Fruit fly (Drosophila melanogaster) whole organism, embryonic: ENCODE results near the gene CG33108.

Experiments
- Abd-B ChIP-seq: fragments of 200-800 bp; sonication (Bioruptor generic); optimal IDR thresholded peaks from 2 replicates; lab custom pipeline; 2018; ENCODE audit warnings: missing biosample characterization, mild to moderate bottlenecking, missing genetic modification characterization, moderate library complexity
- Asciz ChIP-seq: fragments of 200-800 bp; sonication (Bioruptor generic); optimal IDR thresholded peaks from 2 replicates; lab custom pipeline; 2017; ENCODE audit warnings: missing biosample characterization, mild to moderate bottlenecking, missing genetic modification characterization, missing genetic modification reagents
- BEAF-32 ChIP-seq: fragments of 200-800 bp; sonication (Bioruptor generic); optimal IDR thresholded peaks from 3 replicates; lab custom pipeline; 2017; ENCODE audit warnings: missing biosample characterization, missing genetic modification characterization, mild to moderate bottlenecking, moderate library complexity, missing genetic modification reagents
- Bgb ChIP-seq: fragments of 200-800 bp; sonication (Bioruptor generic); IDR thresholded peaks from 2 replicates; pipeline ENCODE4 v1.3.6; 2022; ENCODE audit warnings: missing biosample characterization, missing genetic modification characterization; ENCODE audit not compliant: partially characterized antibody
- CG10209 ChIP-seq: fragments of 200-800 bp; sonication (Bioruptor generic); optimal IDR thresholded peaks from 3 replicates; lab custom pipeline; 2017; ENCODE audit warnings: missing biosample characterization, mild to moderate bottlenecking, missing genetic modification characterization, missing genetic modification reagents
- CG10462 ChIP-seq: fragments of 200-800 bp; sonication (Bioruptor generic); optimal IDR thresholded peaks from 2 replicates; lab custom pipeline; 2016; ENCODE audit warnings: missing biosample characterization, missing genetic modification characterization
- CG11093 ChIP-seq: fragments of 200-800 bp; sonication (Bioruptor generic); IDR thresholded peaks from 3 replicates; pipeline ENCODE4 v1.3.6; 2022; ENCODE audit warnings: missing biosample characterization, missing genetic modification characterization
- CG11696 ChIP-seq: fragments of 200-800 bp; sonication (Bioruptor generic); IDR thresholded peaks from 2 replicates; pipeline ENCODE4 v1.3.6; 2022; ENCODE audit warnings: missing biosample characterization, missing genetic modification characterization
- CG11723 ChIP-seq: fragments of 200-800 bp; sonication (Bioruptor generic); optimal IDR thresholded peaks from 2 replicates; lab custom pipeline; 2017; ENCODE audit warnings: missing biosample characterization, mild to moderate bottlenecking, missing genetic modification characterization
- CG12769 ChIP-seq: fragments of 200-800 bp; sonication (Bioruptor generic); optimal IDR thresholded peaks from 2 replicates; lab custom pipeline; 2019; ENCODE audit warnings: missing biosample characterization, mild to moderate bottlenecking, missing genetic modification characterization, moderate library complexity
- CG14441 ChIP-seq: fragments of 200-800 bp; sonication (Bioruptor generic); IDR thresholded peaks from 2 replicates; pipeline ENCODE4 v1.3.6; 2022; ENCODE audit warnings: missing biosample characterization, missing genetic modification characterization
- CG16779 ChIP-seq: fragments of 200-800 bp; sonication (Bioruptor generic); IDR thresholded peaks from 2 replicates; pipeline ENCODE4 v1.3.6; 2022; ENCODE audit warnings: missing biosample characterization, missing genetic modification characterization
- CG17829 ChIP-seq: fragments of 200-800 bp; optimal IDR thresholded peaks from 2 replicates; lab custom pipeline; 2019; ENCODE audit warnings: missing biosample characterization, mild to moderate bottlenecking, missing genetic modification characterization, moderate library complexity
- CG2889 ChIP-seq: fragments of 200-800 bp; sonication (Bioruptor generic); IDR thresholded peaks from 3 replicates; pipeline ENCODE4 v1.3.6; 2022; ENCODE audit warnings: missing biosample characterization, missing genetic modification characterization
- CG30020 ChIP-seq: fragments of 200-800 bp; optimal IDR thresholded peaks from 2 replicates; lab custom pipeline; 2019; ENCODE audit warnings: missing biosample characterization, mild to moderate bottlenecking, missing genetic modification characterization, moderate library complexity
- CG31224 ChIP-seq: fragments of 200-800 bp; sonication (Bioruptor generic); IDR thresholded peaks from 2 replicates; pipeline ENCODE4 v1.3.6; 2022; ENCODE audit warnings: missing biosample characterization, missing genetic modification characterization
- CG32767 ChIP-seq: fragments of 200-800 bp; sonication (Bioruptor generic); IDR thresholded peaks from 2 replicates; pipeline ENCODE4 v1.3.6; 2022; ENCODE audit warnings: missing biosample characterization, missing genetic modification characterization
- CG4707 ChIP-seq: fragments of 200-800 bp; sonication (Bioruptor generic); optimal IDR thresholded peaks from 2 replicates; lab custom pipeline; 2018; ENCODE audit warnings: missing biosample characterization, mild to moderate bottlenecking, missing genetic modification characterization, moderate library complexity
- CG6654 ChIP-seq: fragments of 200-800 bp; sonication (Bioruptor generic); optimal IDR thresholded peaks from 2 replicates; lab custom pipeline; 2017; ENCODE audit warnings: missing biosample characterization, mild to moderate bottlenecking, missing genetic modification characterization
- CG7372 ChIP-seq: fragments of 200-800 bp; sonication (Bioruptor generic); IDR thresholded peaks from 2 replicates; pipeline ENCODE4 v1.3.6; 2022; ENCODE audit warnings: missing biosample characterization, missing genetic modification characterization
- CG9817 ChIP-seq: fragments of 200-800 bp; sonication (Bioruptor generic); optimal IDR thresholded peaks from 2 replicates; lab custom pipeline; 2018; ENCODE audit warnings: missing biosample characterization, mild to moderate bottlenecking, missing genetic modification characterization, moderate library complexity
- CG9932 ChIP-seq: fragments of 200-800 bp; sonication (Bioruptor generic); IDR thresholded peaks from 2 replicates; pipeline ENCODE4 v1.3.6; 2022; ENCODE audit warnings: missing biosample characterization, missing genetic modification characterization
- D19B ChIP-seq: fragments of 200-800 bp; sonication (Bioruptor generic); optimal IDR thresholded peaks from 2 replicates; lab custom pipeline; 2017; ENCODE audit warnings: missing biosample characterization, mild to moderate bottlenecking, missing genetic modification characterization
- Deaf1 ChIP-seq: fragments of 200-800 bp; optimal IDR thresholded peaks from 3 replicates; lab custom pipeline; 2019; ENCODE audit warnings: missing biosample characterization, mild to moderate bottlenecking, missing genetic modification characterization, moderate library complexity
- Dip3 ChIP-seq: fragments of 200-800 bp; sonication (Bioruptor generic); optimal IDR thresholded peaks from 3 replicates; lab custom pipeline; 2016; ENCODE audit warnings: missing biosample characterization, missing genetic modification characterization
- Dll ChIP-seq: fragments of 200-800 bp; sonication (Bioruptor generic); IDR thresholded peaks from 4 replicates; pipeline ENCODE4 v1.3.6; 2022; ENCODE audit warnings: missing biosample characterization, missing genetic modification characterization; ENCODE audit not compliant: partially characterized antibody
- Doc3 ChIP-seq: fragments of 200-800 bp; sonication (Bioruptor generic); IDR thresholded peaks from 3 replicates; pipeline ENCODE4 v1.3.6; 2022; ENCODE audit warnings: missing biosample characterization, missing genetic modification characterization; ENCODE audit not compliant: partially characterized antibody
- Dref ChIP-seq: fragments of 200-800 bp; sonication (Bioruptor generic); IDR thresholded peaks from 2 replicates; pipeline ENCODE4 v1.3.6; 2022; ENCODE audit warnings: missing biosample characterization, missing genetic modification characterization
- E2f1 ChIP-seq: fragments of 200-800 bp; sonication (Bioruptor generic); IDR thresholded peaks from 2 replicates; pipeline ENCODE4 v1.3.6; 2022; ENCODE audit warnings: missing biosample characterization, missing genetic modification characterization
- NK7.1 ChIP-seq: fragments of 200-800 bp; sonication (Bioruptor generic); optimal IDR thresholded peaks from 3 replicates; lab custom pipeline; 2016; ENCODE audit warnings: missing biosample characterization, missing genetic modification characterization
- Ptx1 ChIP-seq: fragments of 200-800 bp; sonication (Bioruptor generic); IDR thresholded peaks from 2 replicates; pipeline ENCODE4 v1.3.6; 2022; ENCODE audit warnings: missing biosample characterization, missing genetic modification characterization
- Spps ChIP-seq: fragments of 200-800 bp; sonication (Bioruptor generic); optimal IDR thresholded peaks from 2 replicates; lab custom pipeline; 2018; ENCODE audit warnings: missing biosample characterization, mild to moderate bottlenecking, missing genetic modification characterization
- TFAM ChIP-seq: fragments of 200-800 bp; sonication (Bioruptor generic); optimal IDR thresholded peaks from 2 replicates; lab custom pipeline; 2017; ENCODE audit warnings: missing biosample characterization, missing genetic modification characterization, inconsistent platforms
- cad ChIP-seq: fragments of >200 bp; optimal IDR thresholded peaks from 2 replicates; lab custom pipeline; 2017; ENCODE audit warnings: missing biosample characterization, missing genetic modification characterization
- croc ChIP-seq: fragments of 200-800 bp; sonication (Bioruptor generic); conservative IDR thresholded peaks from 3 replicates; pipeline ENCODE4 v1.3.6; 2022; ENCODE audit warnings: missing biosample characterization, missing genetic modification characterization
- dan ChIP-seq: fragments of 200-800 bp; sonication (Bioruptor generic); IDR thresholded peaks from 2 replicates; pipeline ENCODE4 v1.3.6; 2022; ENCODE audit warnings: missing biosample characterization, missing genetic modification characterization
- exex ChIP-seq: fragments of 200-800 bp; sonication (Bioruptor generic); optimal IDR thresholded peaks from 4 replicates; lab custom pipeline; 2018; ENCODE audit warnings: missing biosample characterization, mild to moderate bottlenecking, missing genetic modification characterization, moderate library complexity
- grn ChIP-seq: fragments of 200-800 bp; sonication (Bioruptor generic); optimal IDR thresholded peaks from 3 replicates; lab custom pipeline; 2017; ENCODE audit warnings: missing biosample characterization, missing genetic modification characterization
- hb ChIP-seq: fragments of 200-800 bp; sonication (Bioruptor generic); IDR thresholded peaks from 3 replicates; pipeline ENCODE4 v1.3.6; 2022; ENCODE audit warnings: missing biosample characterization, missing genetic modification characterization; ENCODE audit not compliant: partially characterized antibody
- knrl ChIP-seq: fragments of 200-800 bp; sonication (Bioruptor generic); IDR thresholded peaks from 3 replicates; pipeline ENCODE4 v1.3.6; 2022; ENCODE audit warnings: missing biosample characterization, missing genetic modification characterization; ENCODE audit not compliant: partially characterized antibody
- nau ChIP-seq: fragments of 200-800 bp; sonication (Bioruptor generic); optimal IDR thresholded peaks from 3 replicates; lab custom pipeline; 2017; ENCODE audit warnings: missing biosample characterization, mild to moderate bottlenecking, missing genetic modification characterization, missing genetic modification reagents
- prd ChIP-seq, 3 experiments: fragments of >200 bp in 2 of 3; fragments of 200-800 bp in 1 of 3; sonication (Bioruptor generic) in 1 of 3; optimal IDR thresholded peaks in 2 of 3; IDR thresholded peaks in 1 of 3; 2 replicates in 2 of 3; 3 replicates in 1 of 3; pipeline versions ENCODE4 v1.3.6 to Lab custom; 2017 to 2022; ENCODE audit warnings: missing biosample characterization in 1 of 3, missing genetic modification characterization in 1 of 3
- pros ChIP-seq: fragments of 200-800 bp; sonication (Bioruptor generic); optimal IDR thresholded peaks from 3 replicates; lab custom pipeline; 2019; ENCODE audit warnings: missing biosample characterization, mild to moderate bottlenecking, missing genetic modification characterization, moderate library complexity
- psq ChIP-seq: fragments of 200-800 bp; sonication (Bioruptor generic); optimal IDR thresholded peaks from 2 replicates; lab custom pipeline; 2017; ENCODE audit warnings: missing biosample characterization, missing genetic modification characterization
- sens ChIP-seq: fragments of 200-800 bp; sonication (Bioruptor generic); peaks from one replicate; lab custom pipeline; 2016; ENCODE audit warnings: missing biosample characterization, missing genetic modification characterization
- stc ChIP-seq: fragments of 200-800 bp; sonication (Bioruptor generic); IDR thresholded peaks from 2 replicates; pipeline ENCODE4 v1.3.6; 2022; ENCODE audit warnings: missing biosample characterization, missing genetic modification characterization
- tll ChIP-seq, 2 experiments: fragments of 200-800 bp in 1 of 2; fragments of >200 bp in 1 of 2; sonication (Bioruptor generic) in 1 of 2; optimal IDR thresholded peaks; 2 replicates each; lab custom pipeline; 2017 to 2019; ENCODE audit warnings: missing biosample characterization in 2 of 2, missing genetic modification characterization in 2 of 2, mild to moderate bottlenecking in 1 of 2, moderate library complexity in 1 of 2
- trh ChIP-seq: fragments of 200-800 bp; sonication (Bioruptor generic); optimal IDR thresholded peaks from 2 replicates; lab custom pipeline; 2016; ENCODE audit warnings: missing biosample characterization, missing genetic modification characterization

CG33108 gene

DNA sequence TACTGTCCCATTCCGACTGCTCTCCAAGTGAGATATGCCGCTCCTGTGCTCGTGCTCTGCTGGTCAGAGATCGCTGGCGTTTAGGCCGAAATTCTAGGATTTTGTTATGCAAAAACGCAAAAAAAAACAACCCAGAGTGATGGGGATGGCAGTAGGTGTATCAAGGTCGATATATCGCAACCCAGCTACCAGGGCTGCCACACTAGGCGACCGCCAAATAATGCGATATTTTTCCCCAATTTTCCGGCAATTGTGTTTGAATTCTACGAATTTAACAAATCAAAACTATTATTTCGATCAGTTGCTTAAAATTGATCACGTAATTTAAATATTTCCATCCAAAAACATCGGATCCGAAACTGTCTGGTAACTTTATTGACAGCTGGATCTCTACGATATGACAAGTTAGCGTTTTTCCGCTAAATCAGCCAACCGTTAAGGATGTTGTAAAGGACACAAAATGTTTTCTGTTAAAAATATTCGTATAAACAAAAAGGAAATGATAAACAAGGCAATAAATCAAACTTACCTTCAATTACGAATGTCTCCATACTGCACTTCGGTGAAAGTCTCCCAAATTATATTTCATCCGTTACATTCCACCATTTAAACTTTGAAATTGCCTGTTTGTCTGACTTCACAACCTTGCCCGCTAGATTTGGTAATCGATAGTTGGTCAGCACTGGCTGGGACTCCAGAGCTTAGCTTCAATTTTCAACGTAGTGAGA, 42.2 kb downstream of the CG33108 start, which contains the start of gene spas (continued):
- TF ChIP-seq CG9817 (tag; lab: Kevin White, UChicago) (peak; percentile 67), Ptx1 (peak; percentile 81), CG17829 (tag; lab: Kevin White, UChicago) (peak; percentile 62), psq (GFP tag; lab: Kevin White, UChicago) (peak; percentile 33), CG10462 (GFP tag; lab: Kevin White, UChicago) (peak; percentile 15), pros (GFP tag; lab: Kevin White, UChicago) (no peak), TFAM (GFP tag; lab: Kevin White, UChicago) (no peak), D19B (GFP tag; lab: Kevin White, UChicago) (peak; percentile 7), CG9932 (GFP tag; lab: Robert Waterston, UW) (peak; percentile 91), CG10209 (GFP tag; lab: Kevin White, UChicago) (peak; percentile 55), stc (GFP tag; lab: Robert Waterston, UW) (peak; percentile 47; the same call in 1 of the 2 replicates), CG11696 (GFP tag; lab: Robert Waterston, UW) (no peak), Dref (GFP tag; lab: Robert Waterston, UW) (peak; percentile 60), Deaf1 (tag; lab: Kevin White, UChicago) (no peak), tll (GFP tag; optimal IDR thresholded peaks at IDR 0.05; lab: Kevin White, UChicago) (peak; percentile 40 to 92), CG11723 (GFP tag; lab: Kevin White, UChicago) (no peak), nau (GFP tag; lab: Kevin White, UChicago) (no peak), BEAF-32 (GFP tag; lab: Kevin White, UChicago) (peak; percentile 96), Doc3 (peak; percentile 90), Asciz (GFP tag; lab: Kevin White, UChicago) (no peak), hb (GFP tag; lab: Robert Waterston, UW) (peak; percentile 92), CG32767 (no peak; the same call in 1 of the 2 replicates), croc (GFP tag; lab: Robert Waterston, UW) (peak; percentile 56; the same call in 2 of the 3 replicates), Abd-B (GFP tag; lab: Kevin White, UChicago) (peak; percentile 68), NK7.1 (GFP tag; lab: Kevin White, UChicago) (peak; percentile 62), cad (no peak), knrl (GFP tag; lab: Robert Waterston, UW) (peak; percentile 97), CG14441 (GFP tag; lab: Robert Waterston, UW) (peak; percentile 74), Spps (tag; lab: Kevin White, UChicago) (peak; percentile 7), CG16779 (GFP tag; lab: Robert Waterston, UW) (no peak), CG11093 (GFP tag; lab: Robert Waterston, UW) (peak; percentile 55; the same call in 1 of the 3 replicates), sens (peak; percentile 96), CG31224 (GFP tag; lab: Robert Waterston, UW) (peak; percentile 70), grn (GFP tag; lab: Kevin White, UChicago) (no peak), Dip3 (GFP tag; lab: Kevin White, UChicago) (peak; percentile 78), CG6654 (GFP tag; lab: Kevin White, UChicago) (no peak), CG30020 (peak; percentile 65), E2f1 (GFP tag; lab: Robert Waterston, UW) (peak; percentile 56), CG7372 (GFP tag; lab: Robert Waterston, UW) (peak; percentile 49), Dll (GFP tag; lab: Robert Waterston, UW) (peak; percentile 96), Bgb (GFP tag; lab: Robert Waterston, UW) (peak; percentile 94), CG2889 (0 out of 3 replicates have a peak, but pooled peaks have one; percentile 49), prd (optimal IDR thresholded peaks at IDR 0.05; lab: Kevin White, UChicago) (no peak), prd (GFP tag; IDR thresholded peaks at IDR 0.05; lab: Robert Waterston, UW) (peak; percentile 91), CG4707 (GFP tag; lab: Kevin White, UChicago) (no peak), exex (tag; lab: Kevin White, UChicago) (peak; percentile 0), CG12769 (tag; lab: Kevin White, UChicago) (no peak), dan (no peak), trh (GFP tag; lab: Kevin White, UChicago) (no peak)
